Worm (Caenorhabditis elegans): ENCODE measurements around the gene C05B5.1.

DNA sequence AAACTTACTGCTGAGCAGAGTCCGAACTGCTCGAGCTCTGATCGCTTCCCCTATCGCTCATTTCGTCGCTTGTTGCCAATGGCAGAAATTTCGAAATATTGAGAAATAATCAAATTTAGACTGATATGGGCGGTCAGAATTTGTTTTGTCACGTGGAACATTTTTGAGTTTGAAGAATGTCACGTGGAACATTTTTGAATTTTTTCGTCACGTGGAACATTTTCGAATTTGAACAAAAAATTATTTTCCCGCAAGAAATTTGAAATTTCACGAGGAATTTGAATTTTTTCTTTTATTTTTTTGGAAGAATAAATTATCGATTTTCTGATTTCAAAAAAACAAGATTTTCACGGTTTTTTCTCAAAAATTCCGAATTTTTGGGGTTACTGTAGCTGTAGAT, 21.9 kb upstream of the C05B5.1 start, which contains the start of gene fbxa-155:
- TF ChIP-seq unc-62 (GFP tag; optimal IDR thresholded peaks at IDR 0.05): no peak
- TF ChIP-seq aly-2 (tag; optimal IDR thresholded peaks at IDR 0.05): no peak
- TF ChIP-seq nhr-85 (tag): no peak
- TF ChIP-seq nhr-20 (tag; optimal IDR thresholded peaks at IDR 0.05): no peak
- TF ChIP-seq ceh-63 (GFP tag; optimal IDR thresholded peaks at IDR 0.05): no peak
- no peak for TF ChIP-seq fkh-10 (GFP tag; optimal IDR thresholded peaks at IDR 0.05)

Data from whole organism, L1 larva.